Worm (Caenorhabditis elegans): Measurements from ENCODE around the gene F22D3.4.
A peak's percentile ranks its signal among the peaks of the same experiment; 100 is the strongest.

The F22D3.4 gene

ce11 chrII:6951250-6951806 is 23.9 kb upstream of the F22D3.4 start, which contains the start of the genes malt-1 and ceh-38 (continued):
- no peak for TF ChIP-seq mml-1 (tag; optimal IDR thresholded peaks at IDR 0.05)
- peak; percentile 90 for TF ChIP-seq pqm-1 (tag; optimal IDR thresholded peaks at IDR 0.05)
- TF ChIP-seq nhr-23 (tag; optimal IDR thresholded peaks at IDR 0.05) = peak; percentile 93
- no peak for TF ChIP-seq nhr-67 (tag; optimal IDR thresholded peaks at IDR 0.05)
- TF ChIP-seq nhr-28 (tag; optimal IDR thresholded peaks at IDR 0.05) = no peak
- TF ChIP-seq ztf-11 (tag; optimal IDR thresholded peaks at IDR 0.05) = no peak
- no peak for TF ChIP-seq nhr-12 (tag; optimal IDR thresholded peaks at IDR 0.05)
- TF ChIP-seq ceh-28 (tag; optimal IDR thresholded peaks at IDR 0.05) = no peak

ce11 chrII:6943299-6944051 is 16.1 kb upstream of the F22D3.4 start:
- peak; percentile 11 for TF ChIP-seq pqm-1 (tag; optimal IDR thresholded peaks at IDR 0.05)
- peak; percentile 92 for TF ChIP-seq lin-39 (tag; optimal IDR thresholded peaks at IDR 0.05)
- no peak for TF ChIP-seq eor-1 (tag; optimal IDR thresholded peaks at IDR 0.05)
- TF ChIP-seq hmg-11 (tag; optimal IDR thresholded peaks at IDR 0.05) = peak; percentile 49
- peak; percentile 70 for TF ChIP-seq elt-2 (tag; optimal IDR thresholded peaks at IDR 0.05)
- TF ChIP-seq R02D3.7 (tag; optimal IDR thresholded peaks at IDR 0.05) = no peak
- no peak for TF ChIP-seq ztf-11 (tag; optimal IDR thresholded peaks at IDR 0.05)
- peak; percentile 57 for TF ChIP-seq nfya-1 (tag; optimal IDR thresholded peaks at IDR 0.05; ENCODE audit: insufficient read depth)

ce11 chrII:6941520-6941919 is 14.1 kb upstream of the F22D3.4 start:
- TF ChIP-seq fos-1 (tag; optimal IDR thresholded peaks at IDR 0.05) = no peak
- no peak for TF ChIP-seq pha-4 (tag; optimal IDR thresholded peaks at IDR 0.05)
- TF ChIP-seq daf-12 (tag; optimal IDR thresholded peaks at IDR 0.05) = no peak
- TF ChIP-seq nhr-11 (tag; optimal IDR thresholded peaks at IDR 0.05) = peak; percentile 22

DNA sequence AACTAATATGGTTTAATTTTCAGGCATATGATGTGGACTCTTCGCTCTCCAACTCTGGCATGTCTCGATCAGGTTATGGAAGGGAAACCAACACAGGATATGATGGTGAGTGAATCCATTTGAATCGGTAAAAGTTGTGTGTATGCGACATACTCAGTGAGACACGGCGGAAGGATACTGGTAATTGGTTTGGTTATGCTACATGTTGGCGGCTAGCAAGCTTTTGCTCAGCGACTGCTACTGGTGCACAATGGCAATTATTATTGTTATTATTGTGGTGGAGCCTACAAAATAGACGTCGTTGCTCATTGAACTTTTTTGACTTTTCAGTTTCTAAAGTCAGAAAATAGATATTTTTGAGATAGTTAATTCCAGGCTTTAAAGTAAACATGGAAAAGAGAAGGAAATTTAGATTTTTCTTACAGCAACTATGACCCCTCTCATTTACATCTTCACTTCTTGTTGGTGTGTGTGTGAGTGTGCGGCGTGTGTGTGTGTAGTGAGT is 13.4 kb upstream of the F22D3.4 start:
- no peak for TF ChIP-seq elt-2 (tag; optimal IDR thresholded peaks at IDR 0.05)
- TF ChIP-seq fkh-10 (GFP tag; optimal IDR thresholded peaks at IDR 0.05) = no peak
- TF ChIP-seq nhr-11 (tag; optimal IDR thresholded peaks at IDR 0.05) = peak; percentile 44
- TF ChIP-seq pha-4 (tag; optimal IDR thresholded peaks at IDR 0.05) = no peak
- TF ChIP-seq unc-39 (tag; optimal IDR thresholded peaks at IDR 0.05) = no peak
- peak; percentile 42 for TF ChIP-seq egl-5 (tag; optimal IDR thresholded peaks at IDR 0.05)
- TF ChIP-seq ceh-16 (tag; optimal IDR thresholded peaks at IDR 0.05) = no peak
- no peak for TF ChIP-seq egl-27 (tag; optimal IDR thresholded peaks at IDR 0.05)
- TF ChIP-seq mml-1 (tag; optimal IDR thresholded peaks at IDR 0.05) = no peak

DNA sequence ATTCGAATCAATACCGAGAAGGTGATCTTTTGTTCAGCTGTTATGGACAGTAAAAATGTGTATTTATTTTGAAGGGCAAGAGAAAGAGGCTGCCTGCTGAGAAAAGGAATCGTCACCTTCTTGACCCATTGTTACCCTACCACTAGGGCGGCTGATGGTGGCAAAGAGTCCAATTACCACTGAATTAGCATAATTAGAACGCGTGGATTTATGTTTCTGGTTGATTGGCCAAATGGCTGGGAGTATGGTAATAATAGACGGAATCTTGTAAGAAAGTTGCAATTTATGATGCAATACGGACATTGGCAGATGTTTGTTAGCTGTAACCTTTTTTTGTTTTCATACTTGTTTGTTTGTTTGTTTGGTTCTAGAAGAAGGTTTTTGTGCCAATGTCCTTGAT is 12.5 kb upstream of the F22D3.4 start:
- no peak for TF ChIP-seq nhr-23 (tag; optimal IDR thresholded peaks at IDR 0.05)
- TF ChIP-seq ama-1 (optimal IDR thresholded peaks at IDR 0.05) = no peak
- TF ChIP-seq nhr-43 (tag; optimal IDR thresholded peaks at IDR 0.05; ENCODE audit: poor library complexity, severe bottlenecking) = no peak
- no peak for TF ChIP-seq fkh-2 (tag; optimal IDR thresholded peaks at IDR 0.05)
- no peak for TF ChIP-seq hmg-11 (tag; optimal IDR thresholded peaks at IDR 0.05)
- TF ChIP-seq daf-12 (tag; optimal IDR thresholded peaks at IDR 0.05) = no peak
- no peak for TF ChIP-seq ceh-28 (tag; optimal IDR thresholded peaks at IDR 0.05)
- TF ChIP-seq mdl-1 (tag; optimal IDR thresholded peaks at IDR 0.05) = no peak

ce11 chrII:6937057-6937456 is 9.7 kb upstream of the F22D3.4 start:
- no peak for TF ChIP-seq egl-5 (tag; optimal IDR thresholded peaks at IDR 0.05)
- no peak for TF ChIP-seq hmg-11 (tag; optimal IDR thresholded peaks at IDR 0.05)
- TF ChIP-seq lsy-12 (tag; optimal IDR thresholded peaks at IDR 0.05) = no peak
- peak; percentile 2 for TF ChIP-seq ceh-28 (tag; optimal IDR thresholded peaks at IDR 0.05)
- TF ChIP-seq pha-4 (tag; optimal IDR thresholded peaks at IDR 0.05) = peak; percentile 74
- TF ChIP-seq mml-1 (tag; optimal IDR thresholded peaks at IDR 0.05) = no peak

DNA sequence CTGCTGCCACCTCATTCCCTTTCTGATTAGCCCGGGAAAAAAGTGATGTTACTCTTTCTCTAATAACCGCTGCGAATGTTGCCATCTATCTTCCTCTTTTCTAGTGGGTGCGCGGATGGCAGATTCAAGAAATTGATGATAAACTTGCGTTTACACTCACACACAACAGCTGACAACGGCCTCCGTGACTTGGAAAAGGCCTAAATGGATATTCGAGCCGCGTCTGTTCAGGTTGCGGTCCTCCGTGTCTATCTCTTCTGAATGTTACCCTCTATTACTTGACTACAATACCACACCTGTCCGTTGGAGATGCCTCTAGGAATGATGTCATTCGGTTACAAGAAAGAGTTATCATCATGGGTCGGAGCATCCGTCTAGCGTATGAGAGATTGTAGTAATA is 9.1 kb upstream of the F22D3.4 start:
- TF ChIP-seq R02D3.7 (tag; optimal IDR thresholded peaks at IDR 0.05) = no peak
- TF ChIP-seq pqm-1 (tag; optimal IDR thresholded peaks at IDR 0.05) = peak; percentile 9

Measured in whole organism, L3 larva.